Fruit fly (Drosophila melanogaster): Measurements from ENCODE around the gene PpD3.

PpD3 gene

DNA sequence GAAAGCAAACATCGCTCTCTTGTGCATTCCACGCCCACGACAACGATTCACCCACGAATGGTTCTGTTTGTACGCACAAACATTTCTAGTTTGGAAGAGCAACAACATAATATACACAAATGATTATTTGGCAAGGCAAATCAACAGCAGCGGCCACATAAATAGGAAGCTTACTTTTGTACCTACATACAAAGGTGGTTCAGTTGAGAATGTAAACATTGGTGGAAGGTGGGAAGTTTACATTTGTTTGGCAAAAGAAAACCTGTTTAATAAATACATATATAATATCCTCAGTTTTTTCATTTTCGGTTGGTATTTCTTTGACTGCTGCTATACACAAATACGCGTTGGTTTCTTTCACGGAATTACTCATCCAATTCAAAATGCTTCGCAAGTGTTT is 45.1 kb upstream of the PpD3 start (continued):
- peak; percentile 67 for TF ChIP-seq dm (GFP tag; optimal IDR thresholded peaks at IDR 0.05)

DNA sequence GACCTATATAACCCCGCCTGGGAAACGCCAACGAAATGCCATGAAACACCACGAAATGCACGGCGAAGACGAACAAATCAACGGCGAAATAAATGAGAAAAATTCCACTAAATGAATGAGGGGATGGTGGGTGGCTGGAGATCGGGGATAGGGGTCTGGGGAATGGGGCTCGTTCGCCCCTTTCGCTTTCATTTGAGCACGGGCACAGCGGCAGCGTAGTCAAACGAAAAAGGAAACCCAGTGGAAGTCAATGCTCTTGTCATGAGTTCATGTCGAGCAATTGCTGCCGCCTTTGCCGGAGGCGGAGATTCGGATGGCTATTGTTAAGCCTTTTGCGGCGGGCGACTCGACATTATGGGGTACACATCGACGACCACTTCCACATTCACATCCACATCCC is 44.4 kb upstream of the PpD3 start:
- TF ChIP-seq CG10979 (tag; optimal IDR thresholded peaks at IDR 0.05) (no peak), Lhr (GFP tag; optimal IDR thresholded peaks at IDR 0.05) (no peak), CG12769 (tag; optimal IDR thresholded peaks at IDR 0.05) (peak; percentile 9), Optix (GFP tag; IDR thresholded peaks at IDR 0.05) (no peak), sim (GFP tag; IDR thresholded peaks at IDR 0.05) (no peak), CG14667 (GFP tag; IDR thresholded peaks at IDR 0.05) (no peak), Blimp-1 (GFP tag; optimal IDR thresholded peaks at IDR 0.05) (peak; percentile 75)

DNA sequence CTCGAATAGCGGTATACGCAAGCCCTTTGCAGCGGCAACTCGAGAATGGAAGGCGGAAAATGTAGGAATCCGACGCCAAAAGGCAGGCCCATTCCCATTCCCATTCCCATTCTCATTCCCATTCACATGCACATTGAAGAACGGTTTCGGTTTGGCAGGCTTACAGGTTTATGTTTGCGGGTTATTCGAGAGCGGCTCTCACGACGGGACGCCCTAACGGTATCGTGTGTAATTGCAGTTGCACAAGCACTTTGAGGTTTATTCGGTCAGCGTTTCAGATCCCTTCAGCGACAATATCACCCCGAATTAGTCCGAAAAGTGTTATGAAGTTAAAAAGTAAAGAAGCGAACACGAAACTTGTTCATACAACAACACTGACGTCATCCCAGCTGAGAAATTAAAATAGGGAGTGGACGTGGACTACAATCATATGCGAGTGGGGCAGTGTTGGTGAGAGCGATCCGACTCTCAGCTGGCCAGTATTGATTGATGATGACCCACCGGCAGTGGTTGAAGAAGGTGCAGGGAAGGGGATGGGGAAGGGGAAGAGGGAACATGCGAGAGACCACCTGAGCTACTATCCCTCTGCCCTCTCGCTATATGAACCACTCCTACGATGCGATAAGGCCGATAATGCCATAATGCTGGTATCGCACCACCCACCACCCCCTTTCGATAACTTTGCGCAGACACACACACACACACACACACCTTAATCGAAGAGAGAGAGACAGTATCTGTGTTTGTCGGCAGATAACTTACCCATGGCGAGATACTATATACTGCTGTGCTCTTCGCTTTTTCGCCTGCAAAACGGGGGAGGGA is 43.3 kb upstream of the PpD3 start:
- TF ChIP-seq slp2 (GFP tag; optimal IDR thresholded peaks at IDR 0.05) (no peak), CrebB (tag; optimal IDR thresholded peaks at IDR 0.05) (peak; percentile 36), CG10543 (GFP tag; optimal IDR thresholded peaks at IDR 0.05) (peak; percentile 82), CG14441 (GFP tag; IDR thresholded peaks at IDR 0.05) (no peak), Vsx1 (GFP tag; optimal IDR thresholded peaks at IDR 0.05) (no peak), CG15011 (GFP tag; optimal IDR thresholded peaks at IDR 0.05) (no peak), Atf6 (GFP tag; IDR thresholded peaks at IDR 0.05) (no peak), CG11093 (GFP tag; IDR thresholded peaks at IDR 0.05) (no peak), B-H2 (GFP tag; optimal IDR thresholded peaks at IDR 0.05) (peak; percentile 58), sug (tag; optimal IDR thresholded peaks at IDR 0.05) (peak; percentile 89), CG8290 (GFP tag; optimal IDR thresholded peaks at IDR 0.05) (no peak), CG8290 (tag; optimal IDR thresholded peaks at IDR 0.05) (peak in 1 of 2 experiments; percentile 62), lab (GFP tag; optimal IDR thresholded peaks at IDR 0.05) (peak; percentile 92), Atf3 (GFP tag; optimal IDR thresholded peaks at IDR 0.05) (peak; percentile 34), Antp (GFP tag; optimal IDR thresholded peaks at IDR 0.05) (peak; percentile 3), mirr (GFP tag; optimal IDR thresholded peaks at IDR 0.05) (peak; percentile 90), abd-A (tag; optimal IDR thresholded peaks at IDR 0.05) (peak; percentile 89), pzg (GFP tag; optimal IDR thresholded peaks at IDR 0.05) (peak; percentile 12), eyg (GFP tag; optimal IDR thresholded peaks at IDR 0.05) (no peak), chn (GFP tag; optimal IDR thresholded peaks at IDR 0.05) (peak; percentile 56), CG12769 (tag; optimal IDR thresholded peaks at IDR 0.05) (peak; percentile 86), Bgb (GFP tag; IDR thresholded peaks at IDR 0.05; ENCODE audit: partially characterized antibody) (no peak), stwl (tag; optimal IDR thresholded peaks at IDR 0.05) (peak; percentile 1), salm (tag; optimal IDR thresholded peaks at IDR 0.05) (no peak), CG34376 (GFP tag; optimal IDR thresholded peaks at IDR 0.05) (peak; percentile 96), CG4424 (GFP tag; optimal IDR thresholded peaks at IDR 0.05) (no peak), seq (GFP tag; IDR thresholded peaks at IDR 0.05) (no peak), CG4820 (GFP tag; optimal IDR thresholded peaks at IDR 0.05) (no peak), onecut (GFP tag; IDR thresholded peaks at IDR 0.05) (peak; percentile 88), caup (GFP tag; optimal IDR thresholded peaks at IDR 0.05; ENCODE audit: severe bottlenecking) (peak; percentile 57), cg (GFP tag; optimal IDR thresholded peaks at IDR 0.05) (peak; percentile 98), CG8478 (optimal IDR thresholded peaks at IDR 0.05) (peak; percentile 81), fd64A (GFP tag; optimal IDR thresholded peaks at IDR 0.05) (peak; percentile 25), cwo (GFP tag; optimal IDR thresholded peaks at IDR 0.05) (peak; percentile 73), CG3163 (GFP tag; optimal IDR thresholded peaks at IDR 0.05) (peak; percentile 10), Abd-B (GFP tag; optimal IDR thresholded peaks at IDR 0.05) (no peak), HmgZ (tag; optimal IDR thresholded peaks at IDR 0.05) (peak; percentile 82), gcm (GFP tag; optimal IDR thresholded peaks at IDR 0.05) (peak; percentile 43), CG4617 (GFP tag; optimal IDR thresholded peaks at IDR 0.05; ENCODE audit: borderline replicate concordance) (no peak)

Measured in whole organism, embryonic.